Fruit fly (Drosophila melanogaster) whole organism, embryonic: Measurements from ENCODE around the gene CG7912.

Source experiments
- CG18011 ChIP-seq: fragments of 200-800 bp; sonication (Bioruptor generic); optimal IDR thresholded peaks from 2 replicates; lab custom pipeline; 2017; ENCODE audit warnings: missing biosample characterization, missing genetic modification characterization, mild to moderate bottlenecking, moderate library complexity, missing genotype
- CG33557 ChIP-seq: fragments of 200-800 bp; sonication (Bioruptor generic); optimal IDR thresholded peaks from 2 replicates; lab custom pipeline; 2019; ENCODE audit warnings: missing biosample characterization, mild to moderate bottlenecking, missing genetic modification characterization, moderate library complexity
- CG34224 ChIP-seq: fragments of 200-800 bp; sonication (Bioruptor generic); IDR thresholded peaks from 3 replicates; pipeline ENCODE4 v1.3.6; 2022; ENCODE audit warnings: missing biosample characterization, missing genetic modification characterization; ENCODE audit not compliant: partially characterized antibody
- CG6813 ChIP-seq: fragments of 200-800 bp; sonication (Bioruptor generic); optimal IDR thresholded peaks from 2 replicates; lab custom pipeline; 2017; ENCODE audit warnings: missing biosample characterization, missing genetic modification characterization, mild to moderate bottlenecking, moderate library complexity, missing genetic modification reagents
- CG9437 ChIP-seq: fragments of 200-800 bp; sonication (Bioruptor generic); optimal IDR thresholded peaks from 2 replicates; lab custom pipeline; 2018; ENCODE audit warnings: missing biosample characterization, mild to moderate bottlenecking, missing genetic modification characterization
- Chrac-16 ChIP-seq: fragments of 200-800 bp; sonication (Bioruptor generic); optimal IDR thresholded peaks from 3 replicates; lab custom pipeline; 2016; ENCODE audit warnings: missing biosample characterization, missing genetic modification characterization
- Drgx ChIP-seq: fragments of 200-800 bp; sonication (Bioruptor generic); IDR thresholded peaks from 2 replicates; pipeline ENCODE4 v1.3.6; 2022; ENCODE audit warnings: missing biosample characterization, missing genetic modification characterization
- Mes4 ChIP-seq: fragments of 200-800 bp; sonication (Bioruptor generic); optimal IDR thresholded peaks from 2 replicates; lab custom pipeline; 2016; ENCODE audit warnings: missing biosample characterization, missing genetic modification characterization
- NFAT ChIP-seq: fragments of 200-800 bp; sonication (Bioruptor generic); IDR thresholded peaks from 2 replicates; pipeline ENCODE4 v1.3.6; 2022; ENCODE audit warnings: missing biosample characterization, missing genetic modification characterization
- hth ChIP-seq: fragments of >200 bp; optimal IDR thresholded peaks from 2 replicates; lab custom pipeline; 2017; ENCODE audit warnings: inconsistent platforms
- ken ChIP-seq: fragments of 200-800 bp; sonication (Bioruptor generic); IDR thresholded peaks from 3 replicates; pipeline ENCODE4 v1.3.6; 2022; ENCODE audit warnings: missing biosample characterization, missing genetic modification characterization
- otp ChIP-seq: fragments of 200-800 bp; sonication (Bioruptor generic); IDR thresholded peaks from 3 replicates; pipeline ENCODE4, ENCODE4 v1.3.6; 2022; ENCODE audit warnings: missing biosample characterization, missing genetic modification characterization
- rib ChIP-seq: fragments of 200-800 bp; sonication (Bioruptor generic); IDR thresholded peaks from 2 replicates; pipeline ENCODE4 v1.3.6; 2022; ENCODE audit warnings: missing biosample characterization, missing genetic modification characterization
- sim ChIP-seq: fragments of 200-800 bp; sonication (Bioruptor generic); IDR thresholded peaks from 2 replicates; pipeline ENCODE4 v1.3.6; 2022; ENCODE audit warnings: missing biosample characterization, missing genetic modification characterization

- TF ChIP-seq ken (GFP tag; lab: Robert Waterston, UW) (no peak), CG6813 (no peak), NFAT (GFP tag; lab: Robert Waterston, UW) (no peak), CG9437 (GFP tag; lab: Kevin White, UChicago) (no peak), sim (GFP tag; lab: Robert Waterston, UW) (no peak), CG18011 (GFP tag; lab: Kevin White, UChicago) (no peak), Mes4 (GFP tag; lab: Kevin White, UChicago) (no peak), Drgx (GFP tag; lab: Robert Waterston, UW) (peak; percentile 41; the same call in 1 of the 2 replicates), rib (no peak), CG34224 (GFP tag; lab: Robert Waterston, UW) (no peak), Chrac-16 (GFP tag; lab: Kevin White, UChicago) (peak; percentile 43), CG33557 (no peak), otp (GFP tag; lab: Robert Waterston, UW) (no peak), hth (lab: Kevin White, UChicago) (no peak)
Observed at dm6 chr3R:30058057-30058868, 49.3 kb upstream of the CG7912 start, which contains the start of gene sima.
